Fruit fly (Drosophila melanogaster) whole organism, prepupa: Measurements from ENCODE around the gene Dus1.

ENCODE experiments used
- CG10631 ChIP-seq: fragments of 200-800 bp; sonication (Bioruptor generic); optimal IDR thresholded peaks from 2 replicates; lab custom pipeline; 2016; ENCODE audit warnings: missing biosample characterization, missing genetic modification characterization
- CG10669 ChIP-seq: fragments of 200-800 bp; sonication (Bioruptor generic); optimal IDR thresholded peaks from 3 replicates; lab custom pipeline; 2018; ENCODE audit warnings: missing biosample characterization, mild to moderate bottlenecking, missing genetic modification characterization, moderate library complexity
- CG11762 ChIP-seq: fragments of 200-800 bp; sonication (Bioruptor generic); optimal IDR thresholded peaks from 3 replicates; lab custom pipeline; 2016; ENCODE audit warnings: missing biosample characterization, missing genetic modification characterization; ENCODE audit not compliant: insufficient read depth
- CG11902 ChIP-seq: fragments of 200-800 bp; sonication (Bioruptor generic); optimal IDR thresholded peaks from 3 replicates; lab custom pipeline; 2016; ENCODE audit warnings: missing biosample characterization, missing genetic modification characterization
- CG15336 ChIP-seq: fragments of 200-800 bp; sonication (Bioruptor generic); IDR thresholded peaks from 2 replicates; pipeline ENCODE4 v1.3.6; 2022; ENCODE audit warnings: missing biosample characterization, missing genetic modification characterization
- CG1621 ChIP-seq: fragments of 200-800 bp; sonication (Bioruptor generic); optimal IDR thresholded peaks from 3 replicates; lab custom pipeline; 2018; ENCODE audit warnings: missing biosample characterization, mild to moderate bottlenecking, missing genetic modification characterization
- CG16779 ChIP-seq: fragments of 200-800 bp; sonication (Bioruptor generic); optimal IDR thresholded peaks from 3 replicates; lab custom pipeline; 2017; ENCODE audit warnings: missing biosample characterization, mild to moderate bottlenecking, missing genetic modification characterization
- CG3032 ChIP-seq: fragments of 200-800 bp; optimal IDR thresholded peaks from 2 replicates; lab custom pipeline; 2019; ENCODE audit warnings: missing biosample characterization, mild to moderate bottlenecking, missing genetic modification characterization, moderate library complexity
- CG31627 ChIP-seq: fragments of 200-800 bp; sonication (Bioruptor generic); optimal IDR thresholded peaks from 3 replicates; lab custom pipeline; 2016; ENCODE audit warnings: missing biosample characterization, missing genetic modification characterization
- CG32006 ChIP-seq: fragments of 200-800 bp; sonication (Bioruptor generic); optimal IDR thresholded peaks from 3 replicates; lab custom pipeline; 2017; ENCODE audit warnings: missing biosample characterization, mild to moderate bottlenecking, missing genetic modification characterization
- CG34406 ChIP-seq: fragments of 200-800 bp; sonication (Bioruptor generic); optimal IDR thresholded peaks from 3 replicates; lab custom pipeline; 2016; ENCODE audit warnings: missing biosample characterization, missing genetic modification characterization
- CG4318 ChIP-seq: fragments of 200-800 bp; sonication (Bioruptor generic); optimal IDR thresholded peaks from 3 replicates; lab custom pipeline; 2017; ENCODE audit warnings: missing biosample characterization, mild to moderate bottlenecking, missing genetic modification characterization
- CG6808 ChIP-seq: fragments of 200-800 bp; sonication (Bioruptor generic); optimal IDR thresholded peaks from 3 replicates; lab custom pipeline; 2017; ENCODE audit warnings: missing biosample characterization, missing genetic modification characterization, mild to moderate bottlenecking, moderate library complexity, missing genetic modification reagents
- CG6854 ChIP-seq: fragments of 200-800 bp; sonication (Bioruptor generic); optimal IDR thresholded peaks from 2 replicates; lab custom pipeline; 2017; ENCODE audit warnings: missing biosample characterization, mild to moderate bottlenecking, missing genetic modification characterization
- CG7368 ChIP-seq: fragments of 200-800 bp; sonication (Bioruptor generic); optimal IDR thresholded peaks from 3 replicates; lab custom pipeline; 2016; ENCODE audit warnings: missing biosample characterization, missing genetic modification characterization
- CG8119 ChIP-seq: fragments of 200-800 bp; sonication (Bioruptor generic); IDR thresholded peaks from 3 replicates; pipeline ENCODE4 v1.3.6; 2022; ENCODE audit warnings: missing biosample characterization, missing genetic modification characterization
- CG8319 ChIP-seq: fragments of 200-800 bp; sonication (Bioruptor generic); optimal IDR thresholded peaks from 3 replicates; lab custom pipeline; 2016; ENCODE audit warnings: missing biosample characterization, missing genetic modification characterization
- CG8632 ChIP-seq: fragments of 200-800 bp; sonication (Bioruptor generic); optimal IDR thresholded peaks from 3 replicates; lab custom pipeline; 2016; ENCODE audit warnings: missing biosample characterization, missing genetic modification characterization
- CG9139 ChIP-seq: fragments of 200-800 bp; sonication (Bioruptor generic); optimal IDR thresholded peaks from 3 replicates; lab custom pipeline; 2017; ENCODE audit warnings: missing biosample characterization, mild to moderate bottlenecking, missing genetic modification characterization
- Eip75B ChIP-seq: fragments of 200-800 bp; sonication (Bioruptor generic); optimal IDR thresholded peaks from 3 replicates; lab custom pipeline; 2016; ENCODE audit warnings: missing biosample characterization, missing genetic modification characterization
- Eip78C ChIP-seq: fragments of 200-800 bp; sonication (Bioruptor generic); peaks from one replicate; lab custom pipeline; 2016; ENCODE audit warnings: missing biosample characterization, missing genetic modification characterization
- Eip93F ChIP-seq: fragments of 200-800 bp; sonication (Bioruptor generic); optimal IDR thresholded peaks from 2 replicates; lab custom pipeline; 2016; ENCODE audit warnings: missing biosample characterization, mild to moderate bottlenecking, missing genetic modification characterization
- Ets21C ChIP-seq: fragments of 200-800 bp; sonication (Bioruptor generic); optimal IDR thresholded peaks from 3 replicates; lab custom pipeline; 2016; ENCODE audit warnings: missing biosample characterization, missing genetic modification characterization
- Ets96B ChIP-seq: fragments of 200-800 bp; optimal IDR thresholded peaks from 2 replicates; lab custom pipeline; 2019; ENCODE audit warnings: missing biosample characterization, mild to moderate bottlenecking, missing genetic modification characterization, moderate library complexity
- Gug ChIP-seq: fragments of 200-800 bp; sonication (Bioruptor generic); IDR thresholded peaks from 2 replicates; pipeline ENCODE4 v1.3.6; 2022; ENCODE audit warnings: missing biosample characterization, missing genetic modification characterization
- Hr38 ChIP-seq: sonication (Bioruptor generic); optimal IDR thresholded peaks from 2 replicates; lab custom pipeline; 2016; ENCODE audit warnings: missing biosample characterization, missing genetic modification characterization
- Hr39 ChIP-seq: fragments of 200-800 bp; sonication (Bioruptor generic); optimal IDR thresholded peaks from 2 replicates; lab custom pipeline; 2016; ENCODE audit warnings: missing biosample characterization, missing genetic modification characterization
- Hr4 ChIP-seq: fragments of 200-800 bp; sonication (Bioruptor generic); optimal IDR thresholded peaks from 3 replicates; lab custom pipeline; 2016; ENCODE audit warnings: missing biosample characterization, missing genetic modification characterization
- Met ChIP-seq: fragments of 200-800 bp; sonication (Bioruptor generic); optimal IDR thresholded peaks from 3 replicates; lab custom pipeline; 2016; ENCODE audit warnings: missing biosample characterization, missing genetic modification characterization
- OdsH ChIP-seq: fragments of 200-800 bp; sonication (Bioruptor generic); optimal IDR thresholded peaks from 3 replicates; lab custom pipeline; 2016; ENCODE audit warnings: missing biosample characterization, missing genetic modification characterization
- Sox14 ChIP-seq: fragments of 200-800 bp; sonication (Bioruptor generic); optimal IDR thresholded peaks from 3 replicates; lab custom pipeline; 2016; ENCODE audit warnings: missing biosample characterization, missing genetic modification characterization
- achi ChIP-seq: fragments of 200-800 bp; sonication (Bioruptor generic); optimal IDR thresholded peaks from 3 replicates; lab custom pipeline; 2016; ENCODE audit warnings: missing biosample characterization, missing genetic modification characterization
- acj6 ChIP-seq: fragments of 200-800 bp; sonication (Bioruptor generic); optimal IDR thresholded peaks from 3 replicates; lab custom pipeline; 2016; ENCODE audit warnings: missing biosample characterization, missing genetic modification characterization
- cyc ChIP-seq: fragments of 200-800 bp; sonication (Bioruptor generic); optimal IDR thresholded peaks from 3 replicates; lab custom pipeline; 2016; ENCODE audit warnings: missing biosample characterization, missing genetic modification characterization
- dac ChIP-seq: fragments of 200-800 bp; sonication (Bioruptor generic); optimal IDR thresholded peaks from 2 replicates; lab custom pipeline; 2017; ENCODE audit warnings: missing biosample characterization, mild to moderate bottlenecking, missing genetic modification characterization
- dsx ChIP-seq: fragments of 200-800 bp; optimal IDR thresholded peaks from 3 replicates; lab custom pipeline; 2019; ENCODE audit warnings: missing biosample characterization, mild to moderate bottlenecking, missing genetic modification characterization, moderate library complexity; ENCODE audit not compliant: poor library complexity, severe bottlenecking
- eg ChIP-seq: fragments of 200-800 bp; sonication (Bioruptor generic); IDR thresholded peaks from 3 replicates; pipeline ENCODE4 v1.3.6; 2022; ENCODE audit warnings: missing biosample characterization, missing genetic modification characterization
- esn ChIP-seq: fragments of 200-800 bp; sonication (Bioruptor generic); optimal IDR thresholded peaks from 2 replicates; lab custom pipeline; 2016; ENCODE audit warnings: missing biosample characterization, mild to moderate bottlenecking, missing genetic modification characterization, moderate library complexity
- fd85E ChIP-seq: fragments of 200-800 bp; sonication (Bioruptor generic); optimal IDR thresholded peaks from 3 replicates; lab custom pipeline; 2016; ENCODE audit warnings: missing biosample characterization, missing genetic modification characterization
- fkh ChIP-seq: fragments of 200-800 bp; sonication (Bioruptor generic); optimal IDR thresholded peaks from 3 replicates; lab custom pipeline; 2017; ENCODE audit warnings: missing biosample characterization, mild to moderate bottlenecking, missing genetic modification characterization, moderate library complexity
- net ChIP-seq: fragments of 200-800 bp; sonication (Bioruptor generic); optimal IDR thresholded peaks from 3 replicates; lab custom pipeline; 2016; ENCODE audit warnings: missing biosample characterization, missing genetic modification characterization
- salr ChIP-seq, 2 experiments: fragments of 200-800 bp; sonication (Bioruptor generic); optimal IDR thresholded peaks; 3 replicates each; lab custom pipeline; 2016 to 2018; ENCODE audit warnings: missing biosample characterization in 2 of 2, missing genetic modification characterization in 2 of 2, mild to moderate bottlenecking in 1 of 2
- ss ChIP-seq, 2 experiments: fragments of 200-800 bp; sonication (Bioruptor generic); optimal IDR thresholded peaks; 2 replicates in 1 of 2; 3 replicates in 1 of 2; lab custom pipeline; 2017 to 2018; ENCODE audit warnings: mild to moderate bottlenecking in 2 of 2, missing biosample characterization in 2 of 2, missing genetic modification characterization in 2 of 2, moderate library complexity in 1 of 2
- vri ChIP-seq: fragments of 200-800 bp; sonication (Bioruptor generic); optimal IDR thresholded peaks from 3 replicates; lab custom pipeline; 2016; ENCODE audit warnings: missing biosample characterization, mild to moderate bottlenecking, missing genetic modification characterization

Gene Dus1

dm6 chr2L:297480-298284, 26.1 kb upstream of the Dus1 start, which contains the start of gene Pi3K21B (continued):
- TF ChIP-seq CG10631 (GFP tag; lab: Kevin White, UChicago) (peak; percentile 93), achi (GFP tag; lab: Kevin White, UChicago) (peak; percentile 89), CG6808 (GFP tag; lab: Kevin White, UChicago) (peak; percentile 79), CG9139 (GFP tag; lab: Kevin White, UChicago) (peak; percentile 61), CG34406 (GFP tag; lab: Kevin White, UChicago) (peak; percentile 91), CG8319 (GFP tag; lab: Kevin White, UChicago) (peak; percentile 83), Hr39 (GFP tag; lab: Kevin White, UChicago) (peak; percentile 89), CG32006 (GFP tag; lab: Kevin White, UChicago) (peak; percentile 92), CG3032 (peak; percentile 88), CG10669 (GFP tag; lab: Kevin White, UChicago) (peak; percentile 80), Gug (peak; percentile 52), esn (GFP tag; lab: Kevin White, UChicago) (peak; percentile 91), fd85E (GFP tag; lab: Kevin White, UChicago) (peak; percentile 76), Eip75B (GFP tag; lab: Kevin White, UChicago) (peak; percentile 84), Eip93F (GFP tag; lab: Kevin White, UChicago) (peak; percentile 75), Ets21C (peak; percentile 84), CG31627 (GFP tag; lab: Kevin White, UChicago) (peak; percentile 93), CG8632 (GFP tag; lab: Kevin White, UChicago) (peak; percentile 85), fkh (GFP tag; lab: Kevin White, UChicago) (peak; percentile 51), CG16779 (tag; lab: Kevin White, UChicago) (peak; percentile 38), CG4318 (GFP tag; lab: Kevin White, UChicago) (no peak), acj6 (GFP tag; lab: Kevin White, UChicago) (peak; percentile 92), CG15336 (peak; percentile 80), CG11902 (GFP tag; lab: Kevin White, UChicago) (peak; percentile 87), CG1621 (peak; percentile 67), Sox14 (GFP tag; lab: Kevin White, UChicago) (peak; percentile 88), vri (GFP tag; lab: Kevin White, UChicago) (peak; percentile 90), OdsH (peak; percentile 94)

dm6 chr2L:294452-295362, 23.2 kb upstream of the Dus1 start, which contains the start of the genes U2af38 and Stip1:
Gene U2af38, minus strand, starts transcription at chr2L:294681.
Gene Stip1, plus strand, starts transcription at chr2L:295122.
- TF ChIP-seq CG15336 (no peak), salr (GFP tag; optimal IDR thresholded peaks at IDR 0.05; lab: Kevin White, UChicago) (no peak), Eip93F (GFP tag; lab: Kevin White, UChicago) (no peak), Hr4 (GFP tag; lab: Kevin White, UChicago) (no peak), CG11762 (no peak), Eip78C (GFP tag; lab: Kevin White, UChicago) (peak; percentile 64), dsx (GFP tag; lab: Kevin White, UChicago) (no peak), CG31627 (GFP tag; lab: Kevin White, UChicago) (peak; percentile 3), CG6854 (GFP tag; lab: Kevin White, UChicago) (no peak), CG8319 (GFP tag; lab: Kevin White, UChicago) (no peak), CG10669 (GFP tag; lab: Kevin White, UChicago) (no peak), CG8632 (GFP tag; lab: Kevin White, UChicago) (no peak), cyc (GFP tag; lab: Kevin White, UChicago) (no peak), CG10631 (GFP tag; lab: Kevin White, UChicago) (no peak), CG6808 (GFP tag; lab: Kevin White, UChicago) (no peak), Sox14 (GFP tag; lab: Kevin White, UChicago) (peak; percentile 20), CG9139 (GFP tag; lab: Kevin White, UChicago) (no peak), Met (GFP tag; lab: Kevin White, UChicago) (no peak), Ets96B (no peak), CG7368 (GFP tag; lab: Kevin White, UChicago) (no peak), Hr38 (GFP tag; lab: Kevin White, UChicago) (no peak), eg (GFP tag; lab: Robert Waterston, UW) (no peak), CG3032 (no peak), CG32006 (GFP tag; lab: Kevin White, UChicago) (no peak), fd85E (GFP tag; lab: Kevin White, UChicago) (no peak), ss (GFP tag; optimal IDR thresholded peaks at IDR 0.05; lab: Kevin White, UChicago) (peak in 1 of 2 experiments; percentile 12), dac (GFP tag; lab: Kevin White, UChicago) (no peak), net (GFP tag; lab: Kevin White, UChicago) (no peak), acj6 (GFP tag; lab: Kevin White, UChicago) (peak; percentile 9), CG8119 (GFP tag; lab: Robert Waterston, UW) (no peak)
- TF ChIP-seq, all 60 proteins: peak for 5
